Worm (Caenorhabditis elegans) whole organism, mixed stage, embryonic: ENCODE measurements around the gene Y55F3C.10.

Source experiments
- bed-3 ChIP-seq: fragments of 200-800 bp; sonication (Bioruptor generic); optimal IDR thresholded peaks from 3 replicates; lab custom pipeline; 2018; ENCODE audit warnings: mild to moderate bottlenecking, missing genetic modification characterization, moderate library complexity, missing compliant biosample characterization
- blmp-1 ChIP-seq: fragments of 150-350 bp; optimal IDR thresholded peaks from 2 replicates; lab custom pipeline; 2014; ENCODE audit warnings: missing biosample characterization, missing genetic modification characterization
- ceh-39 ChIP-seq: fragments of 150-350 bp; optimal IDR thresholded peaks from 2 replicates; lab custom pipeline; 2014; ENCODE audit warnings: missing biosample characterization, missing genetic modification characterization
- ceh-43 ChIP-seq: fragments of 200-800 bp; sonication (Bioruptor generic); optimal IDR thresholded peaks from 2 replicates; lab custom pipeline; 2018; ENCODE audit warnings: mild to moderate bottlenecking, missing genetic modification characterization, moderate library complexity, missing compliant biosample characterization
- ces-1 ChIP-seq: fragments of 150-350 bp; optimal IDR thresholded peaks from 2 replicates; lab custom pipeline; 2014; ENCODE audit warnings: missing biosample characterization, missing genetic modification reagents, missing genetic modification characterization
- cnd-1 ChIP-seq: fragments of 200-800 bp; sonication (Bioruptor generic); optimal IDR thresholded peaks from 2 replicates; lab custom pipeline; 2018; ENCODE audit warnings: mild to moderate bottlenecking, missing genetic modification characterization, missing compliant biosample characterization
- drap-1 ChIP-seq: fragments of 200-800 bp; sonication (Bioruptor generic); optimal IDR thresholded peaks from 3 replicates; lab custom pipeline; 2018; ENCODE audit warnings: mild to moderate bottlenecking, missing genetic modification characterization, missing compliant biosample characterization
- flh-1 ChIP-seq: fragments of 200-800 bp; sonication (Bioruptor generic); optimal IDR thresholded peaks from 2 replicates; lab custom pipeline; 2018; ENCODE audit warnings: mild to moderate bottlenecking, missing genetic modification characterization, moderate library complexity, missing compliant biosample characterization
- lin-13 ChIP-seq: fragments of 150-350 bp; optimal IDR thresholded peaks from 2 replicates; lab custom pipeline; 2014; ENCODE audit warnings: missing biosample characterization, missing genetic modification characterization
- lsy-2 ChIP-seq: fragments of 150-350 bp; optimal IDR thresholded peaks from 2 replicates; lab custom pipeline; 2014; ENCODE audit warnings: missing biosample characterization, missing genetic modification characterization
- mab-5 ChIP-seq: fragments of 150-350 bp; optimal IDR thresholded peaks from 2 replicates; lab custom pipeline; 2014; ENCODE audit warnings: missing biosample characterization, missing genetic modification characterization
- mep-1 ChIP-seq: fragments of 150-350 bp; optimal IDR thresholded peaks from 2 replicates; lab custom pipeline; 2017; ENCODE audit warnings: missing biosample characterization, missing genetic modification reagents, missing genetic modification characterization, inconsistent platforms
- mls-2 ChIP-seq: sonication (generic microtip); optimal IDR thresholded peaks from 2 replicates; lab custom pipeline; 2016; ENCODE audit warnings: mild to moderate bottlenecking, missing genetic modification characterization, moderate library complexity, missing compliant biosample characterization
- nhr-12 ChIP-seq: fragments of 150-350 bp; optimal IDR thresholded peaks from 2 replicates; lab custom pipeline; 2014; ENCODE audit warnings: missing biosample characterization, missing genetic modification characterization
- nhr-2 ChIP-seq: fragments of 150-350 bp; optimal IDR thresholded peaks from 2 replicates; lab custom pipeline; 2014; ENCODE audit warnings: missing biosample characterization, missing genetic modification characterization
- nhr-237 ChIP-seq: fragments of 150-350 bp; optimal IDR thresholded peaks from 2 replicates; lab custom pipeline; 2014; ENCODE audit warnings: missing biosample characterization, missing genetic modification characterization
- nhr-28 ChIP-seq: fragments of 150-350 bp; optimal IDR thresholded peaks from 2 replicates; lab custom pipeline; 2014; ENCODE audit warnings: missing biosample characterization, missing genetic modification characterization
- nhr-76 ChIP-seq: sonication (generic microtip); optimal IDR thresholded peaks from 2 replicates; lab custom pipeline; 2017; ENCODE audit warnings: missing biosample characterization, missing genetic modification characterization
- pha-4 ChIP-seq: fragments of 150-350 bp; optimal IDR thresholded peaks from 2 replicates; lab custom pipeline; 2018; ENCODE audit warnings: missing biosample characterization, missing genetic modification reagents, missing genetic modification characterization
- sem-2 ChIP-seq: fragments of 200-800 bp; sonication (Bioruptor generic); optimal IDR thresholded peaks from 2 replicates; lab custom pipeline; 2018; ENCODE audit warnings: mild to moderate bottlenecking, missing genetic modification characterization, missing compliant biosample characterization
- snpc-4 ChIP-seq: fragments of 150-350 bp; optimal IDR thresholded peaks from 2 replicates; lab custom pipeline; 2014; ENCODE audit warnings: missing biosample characterization, missing genetic modification characterization
- sptf-1 ChIP-seq: sonication (generic microtip); optimal IDR thresholded peaks from 2 replicates; lab custom pipeline; 2017; ENCODE audit warnings: mild to moderate bottlenecking, missing genetic modification characterization, moderate library complexity, missing compliant biosample characterization
- tbx-8 ChIP-seq: fragments of 200-800 bp; sonication (Bioruptor generic); optimal IDR thresholded peaks from 2 replicates; lab custom pipeline; 2018; ENCODE audit warnings: mild to moderate bottlenecking, missing genetic modification characterization, moderate library complexity, missing compliant biosample characterization
- unc-120 ChIP-seq: sonication (generic microtip); optimal IDR thresholded peaks from 2 replicates; lab custom pipeline; 2017; ENCODE audit warnings: missing genetic modification characterization, missing compliant biosample characterization; ENCODE audit not compliant: poor library complexity, severe bottlenecking
- unc-39 ChIP-seq: fragments of 150-350 bp; optimal IDR thresholded peaks from 2 replicates; lab custom pipeline; 2014; ENCODE audit warnings: missing biosample characterization, missing genetic modification characterization
- unc-62 ChIP-seq: fragments of 150-350 bp; optimal IDR thresholded peaks from 2 replicates; lab custom pipeline; 2014; ENCODE audit warnings: missing biosample characterization, missing genetic modification reagents, missing genetic modification characterization
- zip-8 ChIP-seq: fragments of 150-350 bp; optimal IDR thresholded peaks from 2 replicates; lab custom pipeline; 2014; ENCODE audit warnings: missing biosample characterization, missing genetic modification characterization
- ztf-11 ChIP-seq: fragments of 150-350 bp; optimal IDR thresholded peaks from 2 replicates; lab custom pipeline; 2014; ENCODE audit warnings: missing biosample characterization, missing genetic modification characterization

Y55F3C.10 gene

DNA sequence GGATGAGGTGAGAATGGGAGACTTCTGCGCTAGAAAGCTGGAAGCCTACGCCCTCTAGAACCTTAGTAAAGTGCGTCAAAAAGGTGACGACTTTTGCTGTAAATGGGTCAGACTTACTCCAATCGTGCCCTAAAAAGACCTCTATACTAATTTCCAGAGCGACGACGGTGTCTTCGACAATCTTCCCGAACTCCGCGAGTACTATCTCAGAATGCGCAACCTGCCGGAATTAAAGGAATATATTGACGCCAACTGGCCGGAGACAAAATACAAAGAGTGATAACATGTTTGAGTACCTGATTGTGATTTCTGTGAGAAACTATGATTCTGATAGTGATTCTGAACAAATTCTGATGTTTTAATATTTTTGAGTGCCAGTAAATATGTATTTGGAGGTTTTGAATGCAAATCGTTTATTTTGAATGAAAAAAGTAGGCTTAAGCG lies 42.8 kb upstream of the Y55F3C.10 start:
- TF ChIP-seq drap-1 (GFP tag; lab: Kevin White, UChicago) (no peak), nhr-76 (tag; lab: Kevin White, UChicago) (no peak), lsy-2 (no peak), pha-4 (tag; lab: Kevin White, UChicago) (no peak), snpc-4 (no peak), nhr-28 (tag; lab: Kevin White, UChicago) (no peak), sptf-1 (tag; lab: Kevin White, UChicago) (no peak), flh-1 (GFP tag; lab: Kevin White, UChicago) (no peak), cnd-1 (tag; lab: Kevin White, UChicago) (no peak), blmp-1 (tag; lab: Kevin White, UChicago) (no peak)
- TF ChIP-seq, all 35 proteins: peak for 0

DNA sequence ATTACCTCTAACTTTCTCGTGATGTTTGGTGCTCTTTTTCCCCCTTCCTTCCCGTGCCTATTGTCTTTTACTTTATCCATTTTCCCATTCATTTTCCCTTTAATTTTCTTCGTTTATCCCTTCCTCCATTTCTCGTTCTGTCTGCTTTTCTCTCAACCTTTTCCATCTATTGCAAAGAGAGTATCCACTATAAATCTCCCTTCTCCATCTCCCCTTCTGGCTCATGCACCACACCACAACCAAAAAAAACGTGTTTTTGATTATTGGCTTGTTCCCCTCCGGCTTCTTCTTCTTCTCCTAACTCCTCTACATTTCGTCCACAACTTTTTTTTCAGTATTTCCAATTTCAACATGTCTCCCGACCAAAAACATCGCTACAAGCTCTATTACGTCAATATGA lies 41.0 kb upstream of the Y55F3C.10 start, which contains the start of gene gst-40:
Gene gst-40 (plus strand): TSS at position 236 of the 400 bp plus-strand sequence.
- TF ChIP-seq ceh-39 (tag; lab: Kevin White, UChicago) (no peak), nhr-237 (tag; lab: Kevin White, UChicago) (no peak), snpc-4 (no peak), nhr-76 (tag; lab: Kevin White, UChicago) (no peak)

DNA sequence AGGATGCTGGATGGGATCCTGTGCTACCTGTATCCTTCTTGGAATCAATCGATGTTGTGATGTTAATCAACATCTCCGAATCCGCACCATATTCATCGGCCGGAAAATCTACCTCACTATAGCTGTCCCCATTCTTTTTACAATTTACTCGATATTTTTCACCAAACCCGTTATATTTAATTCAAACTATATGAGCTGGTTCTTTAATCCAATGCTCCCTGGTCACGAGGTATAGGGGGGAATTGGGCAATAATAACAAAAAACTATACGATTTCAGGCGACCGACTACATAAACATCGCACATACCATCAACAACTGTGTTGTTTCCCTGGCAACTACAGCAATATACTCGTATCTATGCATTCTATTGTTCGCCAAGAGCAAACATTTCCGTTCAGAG lies 38.3 kb upstream of the Y55F3C.10 start:
- TF ChIP-seq mep-1: no peak
- TF ChIP-seq lsy-2: no peak
- TF ChIP-seq ceh-39 (tag; lab: Kevin White, UChicago): no peak
- no peak for TF ChIP-seq unc-39 (tag; lab: Kevin White, UChicago)
- TF ChIP-seq lin-13 (tag; lab: Kevin White, UChicago): no peak
- no peak for TF ChIP-seq zip-8 (tag; lab: Kevin White, UChicago)
- no peak for TF ChIP-seq tbx-8 (GFP tag; lab: Kevin White, UChicago)
- TF ChIP-seq nhr-12 (tag; lab: Kevin White, UChicago): no peak
- no peak for TF ChIP-seq ztf-11 (tag; lab: Kevin White, UChicago)

DNA sequence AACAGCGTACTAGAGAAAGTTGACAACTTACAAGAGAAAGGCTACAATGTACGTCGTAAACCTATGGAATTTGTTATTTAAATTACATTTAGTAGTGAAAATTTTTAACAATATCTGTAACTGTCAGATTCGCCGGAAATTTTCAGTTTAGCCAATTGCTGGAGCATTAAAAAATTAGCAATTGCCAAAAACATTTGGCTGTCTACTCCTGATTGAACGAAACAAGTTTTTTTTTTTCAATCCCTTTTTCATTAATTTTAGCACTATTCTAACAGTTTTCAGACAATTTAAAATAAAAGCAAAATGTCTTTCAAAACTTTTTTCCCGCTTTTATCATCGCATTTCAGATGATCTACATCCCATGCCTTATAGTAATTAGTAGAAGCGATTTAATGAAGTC lies 37.7 kb upstream of the Y55F3C.10 start:
- TF ChIP-seq flh-1 (GFP tag; lab: Kevin White, UChicago) (no peak), nhr-76 (tag; lab: Kevin White, UChicago) (no peak), blmp-1 (tag; lab: Kevin White, UChicago) (no peak), unc-62 (GFP tag; lab: Kevin White, UChicago) (no peak), mls-2 (tag; lab: Kevin White, UChicago) (no peak), tbx-8 (GFP tag; lab: Kevin White, UChicago) (no peak), ceh-43 (GFP tag; lab: Kevin White, UChicago) (no peak), nhr-12 (tag; lab: Kevin White, UChicago) (no peak), unc-120 (tag; lab: Kevin White, UChicago) (no peak), ces-1 (GFP tag; lab: Kevin White, UChicago) (no peak)

DNA sequence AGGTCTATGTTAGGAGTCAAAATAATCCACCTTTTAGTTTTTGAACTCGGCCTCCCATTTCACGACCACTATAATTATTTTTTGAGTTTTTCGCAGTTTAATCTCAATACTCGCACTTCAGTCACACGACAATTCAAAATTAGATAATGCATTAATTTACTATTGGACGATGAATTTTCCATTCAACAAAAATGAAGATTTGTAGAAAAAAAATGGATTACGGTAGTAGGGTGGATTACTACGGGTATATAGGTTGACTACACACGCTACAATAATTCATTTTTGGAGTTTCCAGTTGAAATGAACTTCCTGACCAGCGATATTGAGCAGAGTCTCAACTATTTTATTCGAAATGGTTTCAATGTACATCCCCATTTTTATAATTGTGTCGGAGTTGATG lies 37.2 kb upstream of the Y55F3C.10 start, which contains the start of gene srt-23:
Gene srt-23 (plus strand): TSS at position 301 of the 400 bp plus-strand sequence.
- no peak for TF ChIP-seq bed-3
- TF ChIP-seq mab-5 (tag; lab: Kevin White, UChicago): no peak
- TF ChIP-seq mep-1: no peak
- no peak for TF ChIP-seq sptf-1 (tag; lab: Kevin White, UChicago)
- TF ChIP-seq unc-62 (GFP tag; lab: Kevin White, UChicago): no peak
- TF ChIP-seq ceh-43 (GFP tag; lab: Kevin White, UChicago): no peak
- no peak for TF ChIP-seq tbx-8 (GFP tag; lab: Kevin White, UChicago)
- no peak for TF ChIP-seq nhr-2 (tag; lab: Kevin White, UChicago)
- no peak for TF ChIP-seq flh-1 (GFP tag; lab: Kevin White, UChicago)
- no peak for TF ChIP-seq nhr-76 (tag; lab: Kevin White, UChicago)
- no peak for TF ChIP-seq cnd-1 (tag; lab: Kevin White, UChicago)
- TF ChIP-seq sem-2 (GFP tag; lab: Kevin White, UChicago): no peak
- no peak for TF ChIP-seq ceh-39 (tag; lab: Kevin White, UChicago)

DNA sequence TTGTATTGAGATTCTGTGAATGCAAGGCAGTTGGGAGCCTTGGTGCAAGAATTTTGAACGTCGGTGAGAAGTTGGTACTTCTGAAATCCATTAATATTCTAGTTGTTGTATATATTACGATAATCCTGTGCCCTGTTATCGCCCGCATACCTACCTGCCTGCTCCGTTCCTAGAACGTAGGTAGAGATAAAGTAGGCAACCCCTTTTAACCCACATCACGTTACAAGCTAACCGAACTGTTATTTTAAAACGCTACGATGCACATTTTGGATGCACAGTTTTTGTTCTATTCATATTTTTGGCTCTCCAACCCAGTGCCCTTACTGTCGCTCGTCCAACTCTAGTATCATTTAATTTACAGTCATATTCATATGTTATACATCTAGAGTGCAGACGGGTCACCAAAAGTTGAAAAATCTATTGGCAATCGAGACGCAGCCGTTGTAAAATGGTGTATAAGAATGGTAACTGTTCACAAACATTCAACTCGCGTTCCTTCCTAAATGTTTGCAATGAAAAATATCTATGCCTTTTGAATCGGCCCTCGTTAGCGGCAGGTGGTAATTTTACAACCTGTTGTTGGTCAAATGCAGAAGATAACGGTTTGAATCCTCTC lies 35.2 kb upstream of the Y55F3C.10 start:
- TF ChIP-seq nhr-237 (tag; lab: Kevin White, UChicago): no peak
